Worm (Caenorhabditis elegans) whole organism, L3 larva: ENCODE results near the gene H20E11.1.

Source experiments
- ama-1 ChIP-seq: fragments of 150-350 bp; optimal IDR thresholded peaks from 2 replicates; lab custom pipeline; 2018
- lin-39 ChIP-seq: fragments of 150-350 bp; optimal IDR thresholded peaks from 2 replicates; lab custom pipeline; 2018; ENCODE audit warnings: missing biosample characterization, missing genetic modification reagents, missing genetic modification characterization
- nhr-237 ChIP-seq: fragments of 150-350 bp; optimal IDR thresholded peaks from 2 replicates; lab custom pipeline; 2014; ENCODE audit warnings: missing biosample characterization, missing genetic modification characterization
- nhr-76 ChIP-seq: fragments of 150-350 bp; sonication (generic microtip); optimal IDR thresholded peaks from 5 replicates; lab custom pipeline; 2014; ENCODE audit warnings: missing biosample characterization, missing genetic modification characterization
- pqm-1 ChIP-seq: fragments of 150-350 bp; optimal IDR thresholded peaks from 2 replicates; lab custom pipeline; 2017; ENCODE audit warnings: missing biosample characterization, missing genetic modification characterization, inconsistent platforms
- unc-62 ChIP-seq: fragments of 150-350 bp; sonication (generic microtip); optimal IDR thresholded peaks from 4 replicates; lab custom pipeline; 2014; ENCODE audit warnings: missing biosample characterization, missing genetic modification reagents, missing genetic modification characterization

DNA sequence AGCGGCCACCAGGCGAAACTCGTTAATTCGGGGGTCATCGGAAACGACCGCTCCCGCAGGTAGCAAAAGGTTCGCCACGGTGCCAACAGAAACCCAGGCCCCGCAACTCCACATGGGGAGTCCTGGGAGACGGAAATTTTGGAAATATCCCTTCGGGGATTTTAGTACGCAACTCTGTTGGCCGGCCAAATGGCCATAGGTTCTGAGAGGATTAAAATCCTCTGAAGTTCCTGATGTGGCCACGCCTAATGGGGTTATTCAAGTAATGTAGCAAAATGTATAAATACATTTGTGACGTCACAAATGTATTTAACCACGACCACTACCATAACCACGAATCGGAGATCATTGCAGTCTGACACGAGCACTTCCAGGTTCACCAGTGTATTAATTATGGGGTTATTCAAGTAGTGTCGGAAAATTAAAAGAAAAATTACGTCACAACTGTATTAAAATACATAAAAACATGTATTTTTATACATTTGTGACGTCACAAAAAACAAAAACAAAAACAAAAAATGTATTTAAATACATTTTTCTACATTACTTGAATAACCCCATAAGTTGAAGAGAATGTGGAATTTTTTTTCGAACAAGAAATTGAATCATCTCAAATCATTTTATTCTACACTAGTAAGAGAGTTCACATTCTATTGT is 36.5 kb upstream of the H20E11.1 start:
- TF ChIP-seq nhr-237 (tag; lab: Kevin White, UChicago) = no peak
- no peak for TF ChIP-seq pqm-1 (tag; lab: Kevin White, UChicago)
- no peak for TF ChIP-seq ama-1
- TF ChIP-seq nhr-76 (tag; lab: Kevin White, UChicago) = no peak
- TF ChIP-seq unc-62 (GFP tag; lab: Kevin White, UChicago) = no peak
- TF ChIP-seq lin-39 (tag; lab: Kevin White, UChicago) = no peak
